Worm (Caenorhabditis elegans): ENCODE results near the gene flp-6.

flp-6 gene

DNA sequence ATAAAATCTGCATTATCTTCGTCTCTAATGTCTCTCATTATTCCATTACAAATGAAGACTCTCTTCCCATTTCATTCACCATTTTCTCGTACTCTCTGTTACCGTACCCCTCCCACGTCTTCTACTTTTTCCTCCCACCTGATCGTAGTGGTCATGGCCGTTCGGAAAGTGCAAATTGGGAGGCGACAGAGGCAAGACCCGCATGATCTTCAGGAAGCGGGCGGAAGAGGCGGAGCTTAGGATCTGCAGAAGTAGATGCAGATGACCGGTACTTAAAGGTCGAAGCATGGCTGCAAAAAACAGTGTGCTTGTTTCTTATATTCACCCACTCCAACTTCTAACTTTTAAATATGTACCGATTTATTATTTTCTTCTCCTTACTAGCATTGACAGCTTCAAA, 6.1 kb downstream of the flp-6 start, which contains the start of gene nas-3:
TSS of gene nas-3 (plus strand) at position 301 of the 400 bp plus-strand sequence.
- TF ChIP-seq rbr-2 (tag; optimal IDR thresholded peaks at IDR 0.05) (no peak), unc-62 (GFP tag; optimal IDR thresholded peaks at IDR 0.05 in 1 of 2) (peak in 1 of 2 experiments; percentile 46), unc-62 (tag; optimal IDR thresholded peaks at IDR 0.05) (no peak)

DNA sequence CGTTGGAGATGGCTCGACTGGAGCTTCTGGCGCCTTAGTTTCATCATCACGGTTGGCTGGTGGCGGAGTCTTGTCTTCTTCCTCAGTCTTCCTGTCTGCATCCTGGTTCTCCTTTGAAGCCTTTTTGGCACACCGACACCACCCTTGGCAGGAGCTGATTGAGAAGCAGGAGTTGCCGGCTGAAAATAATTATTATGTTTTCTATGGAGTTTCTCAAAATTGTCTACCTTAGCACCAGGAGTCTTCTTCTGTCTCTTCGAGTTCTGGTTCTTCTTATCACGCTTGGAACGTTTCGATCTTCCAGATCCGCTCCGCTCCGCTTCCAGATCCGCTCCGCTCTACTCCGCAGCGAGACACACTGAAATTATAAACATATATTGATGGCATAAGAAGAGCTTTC, 8.8 kb downstream of the flp-6 start, which contains the start of gene K06A4.6:
TSS of gene K06A4.6 (minus strand) at position 101 of the 400 bp plus-strand sequence.
- peak; percentile 43; the same call in 1 of the 2 replicates for TF ChIP-seq set-16 (GFP tag; IDR thresholded peaks at IDR 0.05)
- TF ChIP-seq pqm-1 (tag; optimal IDR thresholded peaks at IDR 0.05): no peak
- no peak for TF ChIP-seq ZK546.5 (tag; optimal IDR thresholded peaks at IDR 0.05)
- TF ChIP-seq lir-3 (tag; optimal IDR thresholded peaks at IDR 0.05): no peak
- TF ChIP-seq lin-15B (tag; optimal IDR thresholded peaks at IDR 0.05): no peak
- no peak for TF ChIP-seq Y75B8A.6 (GFP tag; IDR thresholded peaks at IDR 0.05)
- no peak for TF ChIP-seq nhr-237 (tag; optimal IDR thresholded peaks at IDR 0.05)
- TF ChIP-seq T20F7.1 (GFP tag; optimal IDR thresholded peaks at IDR 0.05): no peak
- peak; percentile 43 for TF ChIP-seq aha-1 (tag)
- no peak for TF ChIP-seq F37D6.2 (tag; optimal IDR thresholded peaks at IDR 0.05)
- no peak for TF ChIP-seq zag-1 (tag; optimal IDR thresholded peaks at IDR 0.05)

ce11 chrV:9483738-9484256, 12.0 kb downstream of the flp-6 start, which contains the start of gene K06A4.2:
Gene K06A4.2 (plus strand): TSS chrV:9484206.
- TF ChIP-seq attf-4 (tag; optimal IDR thresholded peaks at IDR 0.05) (no peak), daf-12 (tag; optimal IDR thresholded peaks at IDR 0.05) (no peak), fkh-10 (GFP tag; optimal IDR thresholded peaks at IDR 0.05) (peak; percentile 93), ctbp-1 (GFP tag; IDR thresholded peaks at IDR 0.05) (0 out of 2 replicates have a peak, but pooled peaks have one; percentile 19), pha-4 (GFP tag; IDR thresholded peaks at IDR 0.05) (no peak), pha-4 (tag; optimal IDR thresholded peaks at IDR 0.05) (no peak), ama-1 (optimal IDR thresholded peaks at IDR 0.05) (no peak), ces-1 (GFP tag; optimal IDR thresholded peaks at IDR 0.05) (peak; percentile 62), madf-9 (GFP tag; conservative IDR thresholded peaks at IDR 0.05) (no peak)

DNA sequence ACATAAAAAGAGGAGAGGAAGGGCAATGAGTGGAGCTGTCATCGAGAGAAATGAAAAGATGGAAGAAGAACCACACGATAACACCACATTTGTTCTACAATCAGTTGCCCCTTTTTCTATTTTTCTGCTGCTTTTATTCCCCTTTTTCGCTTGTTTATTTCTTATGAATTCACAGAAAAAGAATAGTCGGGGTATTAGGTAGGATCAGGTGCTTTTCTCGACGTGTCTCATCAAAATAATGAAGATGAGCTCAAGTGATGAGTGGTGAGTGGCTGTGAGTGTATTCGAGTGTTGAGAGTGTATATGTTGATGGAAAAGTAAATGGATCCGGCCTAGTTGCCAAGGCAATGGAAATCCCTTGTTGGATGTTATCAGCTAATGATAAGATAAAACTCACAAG, 13.7 kb downstream of the flp-6 start:
- TF ChIP-seq mdt-29 (GFP tag; IDR thresholded peaks at IDR 0.05): no peak
- TF ChIP-seq aha-1 (tag): peak; percentile 67
- no peak for TF ChIP-seq daf-8 (GFP tag; IDR thresholded peaks at IDR 0.05)
- no peak for TF ChIP-seq lir-3 (tag; optimal IDR thresholded peaks at IDR 0.05)

DNA sequence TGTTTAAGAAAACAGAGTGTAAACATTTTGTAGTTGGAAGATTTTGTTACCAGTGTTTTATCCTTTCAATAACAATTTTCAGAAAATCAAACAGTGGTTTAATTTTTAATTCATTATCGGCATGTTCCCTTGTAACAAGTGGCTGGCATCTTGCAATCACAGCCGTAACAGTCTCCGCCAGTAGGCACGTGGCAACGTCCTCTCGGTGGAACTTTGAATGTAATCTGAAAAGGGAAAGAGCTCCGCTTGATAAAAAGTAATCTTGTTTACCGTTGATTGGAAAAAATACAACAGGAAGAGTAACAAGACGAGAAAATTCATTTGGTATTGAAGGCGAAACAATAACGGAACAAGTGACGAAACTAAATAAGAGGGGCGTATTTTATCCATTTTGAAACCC, 17.6 kb downstream of the flp-6 start, which contains the start of gene K06A4.10:
TSS of gene K06A4.10 (minus strand) at position 390 of the 400 bp plus-strand sequence.
- no peak for TF ChIP-seq nhr-237 (tag; optimal IDR thresholded peaks at IDR 0.05)
- peak; percentile 13 for TF ChIP-seq nhr-28 (tag; optimal IDR thresholded peaks at IDR 0.05)
- no peak for TF ChIP-seq nhr-76 (tag; optimal IDR thresholded peaks at IDR 0.05)
- peak; percentile 53 for TF ChIP-seq hlh-11 (tag; optimal IDR thresholded peaks at IDR 0.05)
- TF ChIP-seq dve-1 (tag; optimal IDR thresholded peaks at IDR 0.05; ENCODE audit: insufficient read depth): peak; percentile 31
- TF ChIP-seq dpl-1 (GFP tag; optimal IDR thresholded peaks at IDR 0.05): no peak
- TF ChIP-seq ZK546.5 (tag; optimal IDR thresholded peaks at IDR 0.05): no peak
- peak in 1 of 2 experiments; percentile 38 for TF ChIP-seq mdl-1 (tag; optimal IDR thresholded peaks at IDR 0.05)
- TF ChIP-seq duxl-1 (tag; optimal IDR thresholded peaks at IDR 0.05; ENCODE audit: poor library complexity): no peak
- TF ChIP-seq spr-1 (tag; optimal IDR thresholded peaks at IDR 0.05): no peak
- peak; percentile 18; the same call in 1 of the 2 replicates for TF ChIP-seq tra-1 (GFP tag; IDR thresholded peaks at IDR 0.05)
- TF ChIP-seq daf-16 (GFP tag; optimal IDR thresholded peaks at IDR 0.05): no peak
- TF ChIP-seq daf-16 (tag; optimal IDR thresholded peaks at IDR 0.05): peak; percentile 64
- TF ChIP-seq F49E8.2 (tag; optimal IDR thresholded peaks at IDR 0.05; ENCODE audit: borderline replicate concordance): no peak
- no peak for TF ChIP-seq unc-62 (GFP tag; optimal IDR thresholded peaks at IDR 0.05 in 1 of 2)
- no peak for TF ChIP-seq unc-62 (tag; optimal IDR thresholded peaks at IDR 0.05)
- peak; percentile 45; the same call in 1 of the 2 replicates for TF ChIP-seq lin-1 (GFP tag; IDR thresholded peaks at IDR 0.05)
- no peak for TF ChIP-seq egl-43 (GFP tag; IDR thresholded peaks at IDR 0.05)
- TF ChIP-seq ceh-28 (tag; optimal IDR thresholded peaks at IDR 0.05): no peak
- TF ChIP-seq nhr-77 (tag; optimal IDR thresholded peaks at IDR 0.05): peak; percentile 36
